Fruit fly (Drosophila melanogaster) Kc167 (cell line): ENCODE results near the gene Hf.

Experiments
- Myc ChIP-seq: fragments of >200 bp; optimal IDR thresholded peaks from 2 replicates; lab custom pipeline; 2017; ENCODE audit warnings: missing external identifiers
- insv ChIP-seq: fragments of >200 bp; optimal IDR thresholded peaks from 3 replicates; lab custom pipeline; 2018; ENCODE audit warnings: missing external identifiers
- psq ChIP-seq: fragments of >200 bp; optimal IDR thresholded peaks from 2 replicates; lab custom pipeline; 2017; ENCODE audit warnings: missing external identifiers

DNA sequence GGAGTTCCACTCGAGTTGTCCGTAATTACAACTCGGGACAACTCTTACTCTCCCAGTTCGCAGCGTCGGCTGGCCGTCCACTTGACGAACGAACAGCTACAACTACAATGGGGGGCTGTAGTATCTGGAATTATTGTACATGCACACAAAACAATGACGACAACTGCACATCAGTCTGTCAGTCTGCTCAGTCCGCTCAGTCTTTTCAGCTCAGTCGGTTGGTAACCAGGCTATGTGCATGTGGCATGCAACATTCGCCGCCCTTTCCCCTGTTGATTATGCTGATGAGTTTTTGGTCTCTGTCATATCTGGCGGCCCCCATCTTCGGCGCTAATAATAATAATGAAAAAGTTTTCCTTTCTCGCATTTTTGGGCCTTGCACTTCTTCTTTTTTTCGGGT, 27.4 kb downstream of the Hf start:
- no peak for TF ChIP-seq insv (lab: Kevin White, UChicago)
- no peak for TF ChIP-seq psq
- no peak for TF ChIP-seq Myc (lab: Kevin White, UChicago)
